Worm (Caenorhabditis elegans) whole organism, L1 larva: ENCODE results near the gene noca-1.

Experiments used
- C04F5.9 ChIP-seq: sonication (generic microtip); optimal IDR thresholded peaks from 2 replicates; lab custom pipeline; 2016; ENCODE audit warnings: missing genetic modification characterization, missing compliant biosample characterization
- C34B4.2 ChIP-seq: sonication (generic microtip); optimal IDR thresholded peaks from 2 replicates; lab custom pipeline; 2017; ENCODE audit warnings: mild to moderate bottlenecking, missing genetic modification characterization, missing compliant biosample characterization
- Y116A8C.19 ChIP-seq: sonication (generic microtip); optimal IDR thresholded peaks from 2 replicates; lab custom pipeline; 2016; ENCODE audit warnings: missing compliant biosample characterization, missing genetic modification characterization, borderline replicate concordance
- alr-1 ChIP-seq: fragments of 200-800 bp; sonication (Bioruptor generic); optimal IDR thresholded peaks from 2 replicates; lab custom pipeline; 2018; ENCODE audit warnings: borderline replicate concordance, mild to moderate bottlenecking, missing genetic modification characterization, missing compliant biosample characterization
- aly-2 ChIP-seq: fragments of 150-350 bp; optimal IDR thresholded peaks from 2 replicates; lab custom pipeline; 2014; ENCODE audit warnings: missing biosample characterization, missing genetic modification characterization
- ama-1 ChIP-seq: fragments of 150-350 bp; optimal IDR thresholded peaks from 2 replicates; lab custom pipeline; 2014
- blmp-1 ChIP-seq: fragments of 150-350 bp; optimal IDR thresholded peaks from 2 replicates; lab custom pipeline; 2014; ENCODE audit warnings: missing biosample characterization, missing genetic modification characterization
- ceh-63 ChIP-seq: fragments of 200-800 bp; sonication (Bioruptor generic); optimal IDR thresholded peaks from 2 replicates; lab custom pipeline; 2018; ENCODE audit warnings: mild to moderate bottlenecking, missing genetic modification characterization, missing compliant biosample characterization
- ces-1 ChIP-seq: fragments of 150-350 bp; optimal IDR thresholded peaks from 2 replicates; lab custom pipeline; 2014; ENCODE audit warnings: missing biosample characterization, missing genetic modification reagents, missing genetic modification characterization
- dpl-1 ChIP-seq, 3 experiments: fragments of 150-350 bp in 2 of 3; sonication (generic microtip) in 1 of 3; optimal IDR thresholded peaks; 2 replicates each; lab custom pipeline; 2014 to 2017; ENCODE audit warnings: missing biosample characterization in 3 of 3, missing genetic modification characterization in 3 of 3, missing genetic modification reagents in 3 of 3
- ets-5 ChIP-seq: fragments of 200-800 bp; sonication (Bioruptor generic); IDR thresholded peaks from 2 replicates; pipeline ENCODE4 v1.3.6; 2022; ENCODE audit warnings: missing genetic modification characterization, missing compliant biosample characterization
- fkh-10 ChIP-seq: sonication (generic microtip); optimal IDR thresholded peaks from 2 replicates; lab custom pipeline; 2017; ENCODE audit warnings: missing biosample characterization, missing genetic modification reagents, missing genetic modification characterization
- hlh-17 ChIP-seq: fragments of 200-800 bp; sonication (Bioruptor generic); optimal IDR thresholded peaks from 2 replicates; lab custom pipeline; 2018; ENCODE audit warnings: missing genetic modification characterization, mild to moderate bottlenecking, missing compliant biosample characterization, moderate library complexity, borderline replicate concordance
- hlh-4 ChIP-seq: sonication (generic microtip); optimal IDR thresholded peaks from 2 replicates; lab custom pipeline; 2016; ENCODE audit warnings: mild to moderate bottlenecking, missing genetic modification characterization, missing compliant biosample characterization
- hpl-2 ChIP-seq: fragments of 150-350 bp; optimal IDR thresholded peaks from 2 replicates; lab custom pipeline; 2014; ENCODE audit warnings: missing biosample characterization, missing genetic modification reagents, missing genetic modification characterization
- jun-1 ChIP-seq: fragments of 150-350 bp; optimal IDR thresholded peaks from 2 replicates; lab custom pipeline; 2014; ENCODE audit warnings: missing biosample characterization, missing genetic modification reagents, missing genetic modification characterization
- lin-14 ChIP-seq: fragments of 200-800 bp; sonication (Bioruptor generic); optimal IDR thresholded peaks from 2 replicates; lab custom pipeline; 2018; ENCODE audit warnings: mild to moderate bottlenecking, missing genetic modification characterization, moderate library complexity, missing compliant biosample characterization
- mab-9 ChIP-seq: fragments of 200-800 bp; sonication (Bioruptor generic); IDR thresholded peaks from 2 replicates; pipeline ENCODE4 v1.3.6; 2022; ENCODE audit warnings: missing genetic modification reagents, missing genetic modification characterization, missing compliant biosample characterization
- mep-1 ChIP-seq: fragments of 150-350 bp; optimal IDR thresholded peaks from 2 replicates; lab custom pipeline; 2014; ENCODE audit warnings: missing biosample characterization, missing genetic modification characterization
- nhr-28 ChIP-seq: fragments of 150-350 bp; optimal IDR thresholded peaks from 2 replicates; lab custom pipeline; 2014; ENCODE audit warnings: missing biosample characterization, missing genetic modification characterization
- nhr-84 ChIP-seq: sonication (generic microtip); optimal IDR thresholded peaks from 2 replicates; lab custom pipeline; 2017; ENCODE audit warnings: missing biosample characterization, missing genetic modification characterization
- nhr-90 ChIP-seq: sonication (generic microtip); optimal IDR thresholded peaks from 2 replicates; lab custom pipeline; 2016; ENCODE audit warnings: mild to moderate bottlenecking, missing genetic modification characterization, missing compliant biosample characterization; ENCODE audit not compliant: poor library complexity
- pqm-1 ChIP-seq: sonication (generic microtip); optimal IDR thresholded peaks from 3 replicates; lab custom pipeline; 2017; ENCODE audit warnings: missing biosample characterization, missing genetic modification characterization
- snu-23 ChIP-seq: sonication (generic microtip); optimal IDR thresholded peaks from 2 replicates; lab custom pipeline; 2016; ENCODE audit warnings: missing genetic modification characterization, missing compliant biosample characterization
- sox-4 ChIP-seq: sonication (generic microtip); optimal IDR thresholded peaks from 2 replicates; lab custom pipeline; 2016; ENCODE audit warnings: missing genetic modification characterization, missing compliant biosample characterization
- tlp-1 ChIP-seq: fragments of 150-350 bp; optimal IDR thresholded peaks from 2 replicates; lab custom pipeline; 2014; ENCODE audit warnings: missing biosample characterization, missing genetic modification characterization
- ztf-11 ChIP-seq, 2 experiments: sonication (generic microtip); optimal IDR thresholded peaks; 2 replicates each; lab custom pipeline; 2016 to 2017; ENCODE audit warnings: missing genetic modification characterization in 2 of 2, missing biosample characterization in 1 of 2, missing compliant biosample characterization in 1 of 2

Gene noca-1

ce11 chrV:13112937-13113497, 39.7 kb upstream of the noca-1 start:
- TF ChIP-seq ces-1 (GFP tag; lab: Kevin White, UChicago): peak; percentile 12
- TF ChIP-seq hpl-2 (GFP tag; lab: Kevin White, UChicago): no peak
- TF ChIP-seq fkh-10 (GFP tag; lab: Kevin White, UChicago): peak; percentile 10
- TF ChIP-seq lin-14 (GFP tag; lab: Kevin White, UChicago): peak; percentile 8
- no peak for TF ChIP-seq ama-1 (lab: Kevin White, UChicago)

ce11 chrV:13114552-13115237, 38.0 kb upstream of the noca-1 start:
- TF ChIP-seq lin-14 (GFP tag; lab: Kevin White, UChicago) (peak; percentile 37), nhr-28 (tag; lab: Kevin White, UChicago) (no peak)

ce11 chrV:13116114-13116603, 36.6 kb upstream of the noca-1 start, which contains the start of gene acly-2:
TSS of gene acly-2 (plus strand) at chrV:13116488.
- TF ChIP-seq tlp-1 (tag; lab: Kevin White, UChicago) (no peak), snu-23 (no peak), mep-1 (tag; lab: Kevin White, UChicago) (peak; percentile 14), ets-5 (GFP tag; lab: Robert Waterston, UW) (no peak), C04F5.9 (no peak), blmp-1 (peak; percentile 62), lin-14 (GFP tag; lab: Kevin White, UChicago) (peak; percentile 2), pqm-1 (tag; lab: Kevin White, UChicago) (no peak)

- no peak for TF ChIP-seq C34B4.2 (tag; lab: Kevin White, UChicago)
- no peak for TF ChIP-seq sox-4 (tag; lab: Kevin White, UChicago)
- TF ChIP-seq Y116A8C.19 (tag; lab: Kevin White, UChicago): no peak
- no peak for TF ChIP-seq mab-9 (GFP tag; lab: Robert Waterston, UW)
- TF ChIP-seq nhr-28 (tag; lab: Kevin White, UChicago): no peak
- TF ChIP-seq, all 84 proteins: peak for 0
Observed at ce11 chrV:13120097-13120496, 32.6 kb upstream of the noca-1 start, which contains the start of gene max-1. TSS of gene max-1 (minus strand) at chrV:13120220.

- TF ChIP-seq snu-23: no peak
- no peak for TF ChIP-seq hlh-4
- no peak for TF ChIP-seq hlh-17 (GFP tag; lab: Kevin White, UChicago)
Observed at ce11 chrV:13121266-13121665, 31.5 kb upstream of the noca-1 start.

- TF ChIP-seq aly-2 (tag; lab: Kevin White, UChicago): peak; percentile 31
Observed at ce11 chrV:13125942-13126341, 26.8 kb upstream of the noca-1 start.

- TF ChIP-seq jun-1 (tag; lab: Kevin White, UChicago): no peak
- no peak for TF ChIP-seq alr-1
- no peak for TF ChIP-seq nhr-84 (tag; lab: Kevin White, UChicago)
- no peak for TF ChIP-seq ztf-11 (tag; optimal IDR thresholded peaks at IDR 0.05; lab: Kevin White, UChicago)
- TF ChIP-seq blmp-1: peak; percentile 45
- TF ChIP-seq dpl-1 (GFP tag; optimal IDR thresholded peaks at IDR 0.05; lab: Kevin White, UChicago): peak in 1 of 3 experiments; percentile 15
- TF ChIP-seq nhr-90 (tag; lab: Kevin White, UChicago): no peak
- no peak for TF ChIP-seq ceh-63 (GFP tag; lab: Kevin White, UChicago)
- no peak for TF ChIP-seq mep-1 (tag; lab: Kevin White, UChicago)
Observed at ce11 chrV:13129895-13130294, 22.8 kb upstream of the noca-1 start, which contains the start of gene eat-6. TSS of gene eat-6 (minus strand) at chrV:13129995.
